Worm (Caenorhabditis elegans) whole organism, young adult: ENCODE measurements around the gene Y38F2AR.3.

ENCODE experiments used
- B0019.2 ChIP-seq: fragments of 200-800 bp; sonication (Bioruptor generic); conservative IDR thresholded peaks from 2 replicates; pipeline ENCODE4 v1.3.6; 2022; ENCODE audit warnings: missing genetic modification reagents, missing genetic modification characterization, missing compliant biosample characterization
- B0261.1 ChIP-seq: sonication (generic microtip); optimal IDR thresholded peaks from 2 replicates; lab custom pipeline; 2016; ENCODE audit warnings: mild to moderate bottlenecking, missing genetic modification characterization, moderate library complexity, missing compliant biosample characterization
- F22D6.2 ChIP-seq: sonication (generic microtip); optimal IDR thresholded peaks from 2 replicates; lab custom pipeline; 2016; ENCODE audit warnings: mild to moderate bottlenecking, missing genetic modification characterization, missing compliant biosample characterization
- F23B12.7 ChIP-seq: sonication (generic microtip); optimal IDR thresholded peaks from 2 replicates; lab custom pipeline; 2017; ENCODE audit warnings: missing genetic modification characterization, mild to moderate bottlenecking, missing compliant biosample characterization, antibody characterized with exemption, moderate library complexity; ENCODE audit not compliant: insufficient read depth
- F37B4.10 ChIP-seq: fragments of 200-800 bp; sonication (Bioruptor generic); IDR thresholded peaks from 2 replicates; pipeline ENCODE4 v1.3.6; 2022; ENCODE audit warnings: missing genetic modification characterization, missing compliant biosample characterization
- K12H6.12 ChIP-seq: fragments of 200-800 bp; sonication (Bioruptor generic); optimal IDR thresholded peaks from 2 replicates; lab custom pipeline; 2018; ENCODE audit warnings: mild to moderate bottlenecking, missing genetic modification characterization, missing compliant biosample characterization
- T07F8.4 ChIP-seq: sonication (generic microtip); optimal IDR thresholded peaks from 2 replicates; lab custom pipeline; 2016; ENCODE audit warnings: mild to moderate bottlenecking, missing genetic modification characterization, moderate library complexity, missing compliant biosample characterization
- Y53F4B.3 ChIP-seq: fragments of 200-800 bp; sonication (Bioruptor generic); IDR thresholded peaks from 2 replicates; pipeline ENCODE4 v1.3.6; 2022; ENCODE audit warnings: missing genetic modification reagents, missing genetic modification characterization, missing compliant biosample characterization
- Y53G8AR.9 ChIP-seq: fragments of 200-800 bp; sonication (Bioruptor generic); conservative IDR thresholded peaks from 2 replicates; pipeline ENCODE4 v1.3.6; 2022; ENCODE audit warnings: missing genetic modification reagents, missing genetic modification characterization, missing compliant biosample characterization
- Y56A3A.18 ChIP-seq: fragments of 200-800 bp; sonication (Bioruptor generic); IDR thresholded peaks from 2 replicates; pipeline ENCODE4 v1.3.6; 2022; ENCODE audit warnings: missing genetic modification reagents, missing genetic modification characterization, missing compliant biosample characterization
- Y79H2A.3 ChIP-seq: fragments of 200-800 bp; sonication (Bioruptor generic); conservative IDR thresholded peaks from 2 replicates; pipeline ENCODE4 v1.3.6; 2022; ENCODE audit warnings: missing genetic modification reagents, missing genetic modification characterization, missing compliant biosample characterization
- ZK185.1 ChIP-seq: sonication (generic microtip); optimal IDR thresholded peaks from 2 replicates; lab custom pipeline; 2016; ENCODE audit warnings: mild to moderate bottlenecking, missing genetic modification characterization, missing compliant biosample characterization; ENCODE audit not compliant: poor library complexity, severe bottlenecking
- aptf-2 ChIP-seq: fragments of 200-800 bp; sonication (Bioruptor generic); conservative IDR thresholded peaks from 2 replicates; pipeline ENCODE4 v1.3.6; 2022; ENCODE audit warnings: missing genetic modification reagents, missing genetic modification characterization, missing compliant biosample characterization
- ceh-100 ChIP-seq: fragments of 200-800 bp; sonication (Bioruptor generic); IDR thresholded peaks from 2 replicates; pipeline ENCODE4 v1.3.6; 2022; ENCODE audit warnings: missing genetic modification reagents, missing genetic modification characterization, missing compliant biosample characterization
- ceh-58 ChIP-seq: fragments of 200-800 bp; sonication (Bioruptor generic); IDR thresholded peaks from 2 replicates; pipeline ENCODE4 v1.3.6; 2022; ENCODE audit warnings: missing genetic modification characterization, missing compliant biosample characterization
- dpl-1 ChIP-seq: fragments of 150-350 bp; optimal IDR thresholded peaks from 2 replicates; lab custom pipeline; 2014; ENCODE audit warnings: missing biosample characterization, missing genetic modification reagents, missing genetic modification characterization
- efl-1 ChIP-seq: fragments of 150-350 bp; optimal IDR thresholded peaks from 2 replicates; lab custom pipeline; 2014; ENCODE audit warnings: missing biosample characterization, missing genetic modification reagents, missing genetic modification characterization
- egrh-3 ChIP-seq: fragments of 200-800 bp; sonication (Bioruptor generic); IDR thresholded peaks from 2 replicates; pipeline ENCODE4 v1.3.6; 2022; ENCODE audit warnings: missing genetic modification reagents, missing genetic modification characterization, missing compliant biosample characterization
- fkh-3 ChIP-seq: sonication (generic microtip); optimal IDR thresholded peaks from 2 replicates; lab custom pipeline; 2016; ENCODE audit warnings: mild to moderate bottlenecking, missing genetic modification characterization, missing compliant biosample characterization
- him-1 ChIP-seq: sonication (generic microtip); optimal IDR thresholded peaks from 2 replicates; lab custom pipeline; 2016; ENCODE audit warnings: missing genotype, missing genetic modification reagents, missing genetic modification characterization, missing compliant biosample characterization
- hlh-12 ChIP-seq: sonication (generic microtip); optimal IDR thresholded peaks from 2 replicates; lab custom pipeline; 2016; ENCODE audit warnings: missing genetic modification characterization, missing compliant biosample characterization
- hmg-1.2 ChIP-seq: fragments of 200-800 bp; sonication (Bioruptor generic); IDR thresholded peaks from 2 replicates; pipeline ENCODE4 v1.3.6; 2022; ENCODE audit warnings: missing genetic modification reagents, missing genetic modification characterization, missing compliant biosample characterization
- hmg-20 ChIP-seq: fragments of 200-800 bp; sonication (Bioruptor generic); IDR thresholded peaks from 2 replicates; pipeline ENCODE4 v1.3.6; 2022; ENCODE audit warnings: missing genetic modification reagents, missing genetic modification characterization, missing compliant biosample characterization
- hrde-1 ChIP-seq: sonication (generic microtip); optimal IDR thresholded peaks from 2 replicates; lab custom pipeline; 2016; ENCODE audit warnings: missing genetic modification characterization, mild to moderate bottlenecking, missing compliant biosample characterization, moderate library complexity, missing genotype, missing genetic modification reagents, borderline replicate concordance
- let-526 ChIP-seq: fragments of 200-800 bp; sonication (Bioruptor generic); IDR thresholded peaks from 2 replicates; pipeline ENCODE4 v1.3.6; 2022; ENCODE audit warnings: missing genetic modification reagents, missing genetic modification characterization, missing compliant biosample characterization
- let-607 ChIP-seq, 2 experiments: fragments of 200-800 bp in 1 of 2; sonication (Bioruptor generic) in 1 of 2; sonication (generic microtip) in 1 of 2; optimal IDR thresholded peaks; 2 replicates each; lab custom pipeline; 2016 to 2018; ENCODE audit warnings: mild to moderate bottlenecking in 2 of 2, missing compliant biosample characterization in 2 of 2, missing genetic modification characterization in 2 of 2, moderate library complexity in 2 of 2, missing genotype in 1 of 2
- lin-26 ChIP-seq: fragments of 200-800 bp; sonication (Bioruptor generic); IDR thresholded peaks from 2 replicates; pipeline ENCODE4 v1.3.6; 2022; ENCODE audit warnings: missing genetic modification reagents, missing genetic modification characterization, missing compliant biosample characterization
- lin-35 ChIP-seq, 3 experiments: fragments of 150-350 bp in 2 of 3; sonication (generic microtip) in 1 of 3; optimal IDR thresholded peaks; 2 replicates each; lab custom pipeline; 2014 to 2018; ENCODE audit warnings: missing biosample characterization in 3 of 3, missing genetic modification characterization in 3 of 3, missing genetic modification reagents in 3 of 3
- lin-40 ChIP-seq: sonication (generic microtip); optimal IDR thresholded peaks from 2 replicates; lab custom pipeline; 2016; ENCODE audit warnings: missing genetic modification characterization, mild to moderate bottlenecking, missing compliant biosample characterization, missing genotype, missing genetic modification reagents
- lin-54 ChIP-seq: fragments of 200-800 bp; sonication (Bioruptor generic); optimal IDR thresholded peaks from 2 replicates; lab custom pipeline; 2018; ENCODE audit warnings: mild to moderate bottlenecking, missing genetic modification characterization, missing compliant biosample characterization
- lir-1 ChIP-seq: fragments of 200-800 bp; sonication (Bioruptor generic); conservative IDR thresholded peaks from 2 replicates; pipeline ENCODE4 v1.3.6; 2022; ENCODE audit warnings: missing genetic modification reagents, missing genetic modification characterization, missing compliant biosample characterization
- madf-6 ChIP-seq: fragments of 200-800 bp; sonication (Bioruptor generic); IDR thresholded peaks from 2 replicates; pipeline ENCODE4 v1.3.6; 2022; ENCODE audit warnings: missing genetic modification reagents, missing genetic modification characterization, missing compliant biosample characterization
- mcd-1 ChIP-seq: fragments of 200-800 bp; sonication (Bioruptor generic); IDR thresholded peaks from 2 replicates; pipeline ENCODE4 v1.3.6; 2022; ENCODE audit warnings: missing genetic modification reagents, missing genetic modification characterization, missing compliant biosample characterization
- mel-28 ChIP-seq: sonication (generic microtip); optimal IDR thresholded peaks from 2 replicates; lab custom pipeline; 2016; ENCODE audit warnings: borderline replicate concordance, mild to moderate bottlenecking, missing genetic modification characterization, missing compliant biosample characterization
- mxl-1 ChIP-seq: sonication (generic microtip); optimal IDR thresholded peaks from 2 replicates; lab custom pipeline; 2016; ENCODE audit warnings: missing genetic modification characterization, missing compliant biosample characterization
- nfyb-1 ChIP-seq: fragments of 200-800 bp; sonication (Bioruptor generic); IDR thresholded peaks from 2 replicates; pipeline ENCODE4 v1.3.6; 2022; ENCODE audit warnings: missing genetic modification reagents, missing genetic modification characterization, missing compliant biosample characterization
- pbrm-1 ChIP-seq: fragments of 200-800 bp; sonication (Bioruptor generic); IDR thresholded peaks from 2 replicates; pipeline ENCODE4 v1.3.6; 2022; ENCODE audit warnings: missing genetic modification reagents, missing genetic modification characterization, missing compliant biosample characterization
- rcor-1 ChIP-seq: fragments of 200-800 bp; sonication (Bioruptor generic); IDR thresholded peaks from 2 replicates; pipeline ENCODE4 v1.3.6; 2022; ENCODE audit warnings: missing genetic modification reagents, missing genetic modification characterization, missing compliant biosample characterization
- repo-1 ChIP-seq: sonication (generic microtip); optimal IDR thresholded peaks from 2 replicates; lab custom pipeline; 2017; ENCODE audit warnings: mild to moderate bottlenecking, missing genetic modification characterization, missing compliant biosample characterization
- sdz-38 ChIP-seq: sonication (generic microtip); optimal IDR thresholded peaks from 2 replicates; lab custom pipeline; 2016; ENCODE audit warnings: missing genotype, missing genetic modification characterization, missing compliant biosample characterization
- sptf-2 ChIP-seq: fragments of 200-800 bp; sonication (Bioruptor generic); optimal IDR thresholded peaks from 2 replicates; lab custom pipeline; 2018; ENCODE audit warnings: mild to moderate bottlenecking, missing genetic modification characterization, missing compliant biosample characterization
- tlf-1 ChIP-seq: fragments of 200-800 bp; sonication (Bioruptor generic); optimal IDR thresholded peaks from 2 replicates; lab custom pipeline; 2018; ENCODE audit warnings: mild to moderate bottlenecking, missing genetic modification characterization, missing compliant biosample characterization
- unc-62 ChIP-seq: fragments of 150-350 bp; optimal IDR thresholded peaks from 2 replicates; lab custom pipeline; 2014; ENCODE audit warnings: missing biosample characterization, missing genetic modification reagents, missing genetic modification characterization
- zfh-2 ChIP-seq: fragments of 200-800 bp; sonication (Bioruptor generic); conservative IDR thresholded peaks from 2 replicates; pipeline ENCODE4 v1.3.6; 2022; ENCODE audit warnings: missing genetic modification reagents, missing genetic modification characterization, missing compliant biosample characterization
- zim-3 ChIP-seq: sonication (generic microtip); optimal IDR thresholded peaks from 2 replicates; lab custom pipeline; 2017; ENCODE audit warnings: mild to moderate bottlenecking, missing genetic modification characterization, moderate library complexity, missing compliant biosample characterization
- ztf-22 ChIP-seq: fragments of 200-800 bp; sonication (Bioruptor generic); optimal IDR thresholded peaks from 2 replicates; lab custom pipeline; 2018; ENCODE audit warnings: mild to moderate bottlenecking, missing genetic modification characterization, moderate library complexity, missing compliant biosample characterization
- ztf-28 ChIP-seq: fragments of 200-800 bp; sonication (Bioruptor generic); IDR thresholded peaks from 2 replicates; pipeline ENCODE4 v1.3.6; 2022; ENCODE audit warnings: missing genetic modification reagents, missing genetic modification characterization, missing compliant biosample characterization

The Y38F2AR.3 gene

DNA sequence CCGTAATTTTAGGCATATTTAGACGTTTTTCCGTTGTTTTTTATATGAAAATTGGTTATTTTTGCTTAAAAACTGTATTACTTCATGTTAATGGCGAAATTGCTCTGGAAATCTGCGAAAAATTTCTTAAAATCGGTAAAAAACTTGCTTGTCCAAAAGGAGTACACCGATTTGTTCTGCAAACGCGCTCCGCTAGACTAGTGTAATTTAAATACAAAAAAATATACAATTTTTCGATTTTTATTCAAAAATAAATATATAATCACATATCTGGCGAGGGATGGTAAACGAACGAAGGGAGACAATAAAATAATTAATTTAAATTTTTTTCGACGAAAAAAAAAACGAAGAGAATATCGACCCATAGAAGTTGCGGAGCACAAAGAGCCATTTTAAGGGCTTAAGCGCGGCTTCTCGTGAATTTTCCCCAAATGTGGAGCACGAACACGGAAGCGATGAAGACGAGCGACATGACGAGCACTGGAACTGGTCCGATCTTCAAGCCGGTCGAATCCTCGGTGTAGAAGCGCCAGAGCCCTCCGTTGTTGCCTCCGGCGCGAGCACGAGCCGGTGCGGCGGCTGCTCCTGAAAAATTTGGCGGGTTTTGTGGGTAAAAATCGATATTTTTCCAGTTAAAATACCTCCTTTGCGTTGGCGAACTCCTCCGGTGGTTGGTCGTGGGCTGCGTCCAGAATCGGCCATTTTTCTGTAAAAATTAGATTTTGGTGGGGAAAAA lies 4.3 kb downstream of the Y38F2AR.3 start, which contains the start of gene sec-61.B (continued):
- TF ChIP-seq lir-1 (GFP tag; lab: Robert Waterston, UW) (no peak), Y53F4B.3 (no peak), efl-1 (GFP tag; lab: Kevin White, UChicago) (no peak), Y79H2A.3 (GFP tag; lab: Robert Waterston, UW) (no peak), ztf-28 (GFP tag; lab: Robert Waterston, UW) (no peak), B0261.1 (no peak), rcor-1 (GFP tag; lab: Robert Waterston, UW) (peak; percentile 13; the same call in 1 of the 2 replicates), hrde-1 (tag; lab: Kevin White, UChicago) (peak; percentile 7), hmg-1.2 (GFP tag; lab: Robert Waterston, UW) (no peak), sptf-2 (GFP tag; lab: Kevin White, UChicago) (no peak), him-1 (tag; lab: Kevin White, UChicago) (peak; percentile 71), mel-28 (no peak), ztf-22 (GFP tag; lab: Kevin White, UChicago) (no peak), F23B12.7 (tag; lab: Kevin White, UChicago) (no peak), dpl-1 (GFP tag; lab: Kevin White, UChicago) (no peak), tlf-1 (GFP tag; lab: Kevin White, UChicago) (peak; percentile 65), repo-1 (tag; lab: Kevin White, UChicago) (peak; percentile 39), ceh-100 (no peak), hlh-12 (no peak), madf-6 (GFP tag; lab: Robert Waterston, UW) (peak; percentile 56), egrh-3 (GFP tag; lab: Robert Waterston, UW) (peak; percentile 48; the same call in 1 of the 2 replicates), F37B4.10 (GFP tag; lab: Robert Waterston, UW) (no peak), let-607 (tag; optimal IDR thresholded peaks at IDR 0.05; lab: Kevin White, UChicago) (peak in 1 of 2 experiments; percentile 82), lin-35 (GFP tag; optimal IDR thresholded peaks at IDR 0.05; lab: Kevin White, UChicago) (peak in 1 of 3 experiments; percentile 22), pbrm-1 (GFP tag; lab: Robert Waterston, UW) (0 out of 2 replicates have a peak, but pooled peaks have one; percentile 33), zfh-2 (0 out of 2 replicates have a peak, but pooled peaks have one; percentile 38), ZK185.1 (tag; lab: Kevin White, UChicago) (no peak), aptf-2 (GFP tag; lab: Robert Waterston, UW) (no peak), ceh-58 (GFP tag; lab: Robert Waterston, UW) (no peak), lin-26 (GFP tag; lab: Robert Waterston, UW) (peak; percentile 62; the same call in 1 of the 2 replicates), nfyb-1 (GFP tag; lab: Robert Waterston, UW) (no peak), lin-54 (GFP tag; lab: Kevin White, UChicago) (peak; percentile 46), F22D6.2 (tag; lab: Kevin White, UChicago) (no peak), Y53G8AR.9 (GFP tag; lab: Robert Waterston, UW) (peak; percentile 77; the same call in 1 of the 2 replicates), zim-3 (tag; lab: Kevin White, UChicago) (no peak), K12H6.12 (no peak), hmg-20 (GFP tag; lab: Robert Waterston, UW) (no peak), B0019.2 (GFP tag; lab: Robert Waterston, UW) (no peak), let-526 (no peak), mxl-1 (tag; lab: Kevin White, UChicago) (no peak), lin-40 (tag; lab: Kevin White, UChicago) (no peak), mcd-1 (GFP tag; lab: Robert Waterston, UW) (peak; percentile 66), sdz-38 (tag; lab: Kevin White, UChicago) (no peak), unc-62 (GFP tag; lab: Kevin White, UChicago) (no peak), fkh-3 (tag; lab: Kevin White, UChicago) (no peak), Y56A3A.18 (GFP tag; lab: Robert Waterston, UW) (peak; percentile 69; the same call in 1 of the 2 replicates), T07F8.4 (tag; lab: Kevin White, UChicago) (no peak)
